Worm (Caenorhabditis elegans) whole organism, L4 larva: Measurements from ENCODE around the gene cah-1.

Experiments used
- T20F7.1 ChIP-seq: fragments of 200-800 bp; sonication (Bioruptor generic); optimal IDR thresholded peaks from 2 replicates; lab custom pipeline; 2018; ENCODE audit warnings: mild to moderate bottlenecking, missing genetic modification characterization, missing compliant biosample characterization
- lin-13 ChIP-seq: fragments of 150-350 bp; optimal IDR thresholded peaks from 2 replicates; lab custom pipeline; 2014; ENCODE audit warnings: missing biosample characterization, missing genetic modification reagents, missing genetic modification characterization
- nhr-76 ChIP-seq: fragments of 150-350 bp; optimal IDR thresholded peaks from 2 replicates; lab custom pipeline; 2014; ENCODE audit warnings: missing biosample characterization, missing genetic modification characterization

- TF ChIP-seq lin-13 (no peak), T20F7.1 (GFP tag; lab: Kevin White, UChicago) (no peak), nhr-76 (no peak)
Observed at ce11 chrIII:5076569-5076968, 8.9 kb downstream of the cah-1 start.
